Fruit fly (Drosophila melanogaster): ENCODE data around the gene Flad1.

- TF ChIP-seq CG6276 (GFP tag; optimal IDR thresholded peaks at IDR 0.05) (no peak), CG8632 (GFP tag; optimal IDR thresholded peaks at IDR 0.05) (no peak), CG15336 (GFP tag; IDR thresholded peaks at IDR 0.05) (no peak)
These were observed 45.7 kb downstream of the Flad1 start, which contains the start of gene CG4661 for dm6 chrX:12857622-12858021.
